Fruit fly (Drosophila melanogaster) whole organism, adult: ENCODE measurements around the gene Epp.

ENCODE experiments used
- CG11617 ChIP-seq: fragments of 200-800 bp; sonication (Bioruptor generic); optimal IDR thresholded peaks from 2 replicates; lab custom pipeline; 2017; ENCODE audit warnings: mild to moderate bottlenecking, missing biosample characterization, missing genetic modification reagents, missing genetic modification characterization
- CG12768 ChIP-seq: fragments of 200-800 bp; sonication (Bioruptor generic); optimal IDR thresholded peaks from 2 replicates; lab custom pipeline; 2017; ENCODE audit warnings: missing biosample characterization, missing genetic modification characterization, mild to moderate bottlenecking, moderate library complexity, missing genetic modification reagents
- Crg-1 ChIP-seq: fragments of 200-800 bp; sonication (Bioruptor generic); optimal IDR thresholded peaks from 2 replicates; lab custom pipeline; 2016; ENCODE audit warnings: missing biosample characterization, missing genetic modification characterization
- Hr96 ChIP-seq: fragments of 200-800 bp; sonication (Bioruptor generic); optimal IDR thresholded peaks from 2 replicates; lab custom pipeline; 2016; ENCODE audit warnings: missing biosample characterization, missing genetic modification characterization
- cnc ChIP-seq, 2 experiments: fragments of >200 bp; optimal IDR thresholded peaks; 2 replicates each; lab custom pipeline; 2017
- ovo ChIP-seq: fragments of 200-800 bp; sonication (Bioruptor generic); optimal IDR thresholded peaks from 2 replicates; lab custom pipeline; 2016; ENCODE audit warnings: missing biosample characterization, missing genetic modification characterization
- toe ChIP-seq: fragments of 200-800 bp; sonication (Bioruptor generic); optimal IDR thresholded peaks from 2 replicates; lab custom pipeline; 2016; ENCODE audit warnings: missing biosample characterization, missing genetic modification characterization

- TF ChIP-seq CG11617 (GFP tag; lab: Kevin White, UChicago) (no peak), toe (no peak), Hr96 (GFP tag; lab: Kevin White, UChicago) (no peak), Crg-1 (GFP tag; lab: Kevin White, UChicago) (no peak), CG12768 (GFP tag; lab: Kevin White, UChicago) (no peak), cnc (optimal IDR thresholded peaks at IDR 0.05; lab: Kevin White, UChicago) (no peak), ovo (GFP tag; lab: Kevin White, UChicago) (no peak)
These were observed 11.2 kb upstream of the Epp start for dm6 chr3R:24003948-24004347.
